Fruit fly (Drosophila melanogaster) whole organism, embryonic: ENCODE measurements around the gene CG33172.

Source experiments
- BEAF-32 ChIP-seq: fragments of 200-800 bp; sonication (Bioruptor generic); optimal IDR thresholded peaks from 3 replicates; lab custom pipeline; 2017; ENCODE audit warnings: missing biosample characterization, missing genetic modification characterization, mild to moderate bottlenecking, moderate library complexity, missing genetic modification reagents
- CG10274 ChIP-seq: fragments of 200-800 bp; sonication (Bioruptor generic); optimal IDR thresholded peaks from 3 replicates; lab custom pipeline; 2017; ENCODE audit warnings: missing biosample characterization, mild to moderate bottlenecking, missing genetic modification characterization
- CG1233 ChIP-seq: fragments of 200-800 bp; sonication (Bioruptor generic); optimal IDR thresholded peaks from 4 replicates; lab custom pipeline; 2018; ENCODE audit warnings: missing biosample characterization, mild to moderate bottlenecking, missing genetic modification characterization
- CG12659 ChIP-seq: fragments of 200-800 bp; sonication (Bioruptor generic); optimal IDR thresholded peaks from 3 replicates; lab custom pipeline; 2017; ENCODE audit warnings: mild to moderate bottlenecking, missing biosample characterization, missing genetic modification reagents, missing genetic modification characterization
- CG14441 ChIP-seq: fragments of 200-800 bp; sonication (Bioruptor generic); IDR thresholded peaks from 2 replicates; pipeline ENCODE4 v1.3.6; 2022; ENCODE audit warnings: missing biosample characterization, missing genetic modification characterization
- CG15696 ChIP-seq: fragments of 200-800 bp; sonication (Bioruptor generic); optimal IDR thresholded peaks from 2 replicates; lab custom pipeline; 2019; ENCODE audit warnings: missing biosample characterization, mild to moderate bottlenecking, missing genetic modification characterization, moderate library complexity
- CG1602 ChIP-seq: fragments of 200-800 bp; sonication (Bioruptor generic); optimal IDR thresholded peaks from 3 replicates; lab custom pipeline; 2016; ENCODE audit warnings: missing biosample characterization, missing genetic modification characterization
- CG17359 ChIP-seq: fragments of 200-800 bp; sonication (Bioruptor generic); optimal IDR thresholded peaks from 3 replicates; lab custom pipeline; 2018; ENCODE audit warnings: missing biosample characterization, mild to moderate bottlenecking, missing genetic modification characterization, moderate library complexity
- CG2116 ChIP-seq: fragments of 200-800 bp; sonication (Bioruptor generic); optimal IDR thresholded peaks from 3 replicates; lab custom pipeline; 2018; ENCODE audit warnings: missing biosample characterization, mild to moderate bottlenecking, missing genetic modification characterization
- CG2199 ChIP-seq: fragments of 200-800 bp; sonication (Bioruptor generic); IDR thresholded peaks from 3 replicates; pipeline ENCODE4 v1.3.6; 2022; ENCODE audit warnings: missing biosample characterization, missing genetic modification characterization
- CG2712 ChIP-seq: fragments of 200-800 bp; optimal IDR thresholded peaks from 3 replicates; lab custom pipeline; 2019; ENCODE audit warnings: missing biosample characterization, mild to moderate bottlenecking, missing genetic modification characterization, moderate library complexity
- CG2875 ChIP-seq: fragments of 200-800 bp; sonication (Bioruptor generic); optimal IDR thresholded peaks from 2 replicates; lab custom pipeline; 2017; ENCODE audit warnings: missing biosample characterization, mild to moderate bottlenecking, missing genetic modification characterization, missing genetic modification reagents
- CG32767 ChIP-seq: fragments of 200-800 bp; sonication (Bioruptor generic); IDR thresholded peaks from 2 replicates; pipeline ENCODE4 v1.3.6; 2022; ENCODE audit warnings: missing biosample characterization, missing genetic modification characterization
- CG3838 ChIP-seq: fragments of 200-800 bp; sonication (Bioruptor generic); optimal IDR thresholded peaks from 3 replicates; lab custom pipeline; 2016; ENCODE audit warnings: missing biosample characterization, missing genetic modification characterization
- CG6683 ChIP-seq: fragments of 200-800 bp; sonication (Bioruptor generic); optimal IDR thresholded peaks from 2 replicates; lab custom pipeline; 2017; ENCODE audit warnings: missing biosample characterization, mild to moderate bottlenecking, missing genetic modification characterization, missing genetic modification reagents
- CG7786 ChIP-seq: fragments of 200-800 bp; sonication (Bioruptor generic); optimal IDR thresholded peaks from 2 replicates; lab custom pipeline; 2016; ENCODE audit warnings: missing biosample characterization, missing genetic modification characterization
- CG7928 ChIP-seq: fragments of 200-800 bp; sonication (Bioruptor generic); optimal IDR thresholded peaks from 2 replicates; lab custom pipeline; 2017; ENCODE audit warnings: missing biosample characterization, mild to moderate bottlenecking, missing genetic modification characterization
- Dad ChIP-seq: fragments of 200-800 bp; sonication (Bioruptor generic); optimal IDR thresholded peaks from 3 replicates; lab custom pipeline; 2016; ENCODE audit warnings: missing biosample characterization, missing genetic modification characterization
- H15 ChIP-seq: fragments of 200-800 bp; sonication (Bioruptor generic); IDR thresholded peaks from 3 replicates; pipeline ENCODE4 v1.3.6; 2022; ENCODE audit warnings: missing biosample characterization, missing genetic modification characterization
- HLH54F ChIP-seq: fragments of 200-800 bp; sonication (Bioruptor generic); optimal IDR thresholded peaks from 3 replicates; lab custom pipeline; 2016; ENCODE audit warnings: missing biosample characterization, missing genetic modification characterization
- HmgZ ChIP-seq: fragments of 200-800 bp; sonication (Bioruptor generic); optimal IDR thresholded peaks from 2 replicates; lab custom pipeline; 2018; ENCODE audit warnings: missing biosample characterization, mild to moderate bottlenecking, missing genetic modification characterization
- Hr3 ChIP-seq: fragments of 200-800 bp; sonication (Bioruptor generic); optimal IDR thresholded peaks from 3 replicates; lab custom pipeline; 2016; ENCODE audit warnings: missing biosample characterization, missing genetic modification characterization
- Lhr ChIP-seq: fragments of 200-800 bp; sonication (Bioruptor generic); optimal IDR thresholded peaks from 3 replicates; lab custom pipeline; 2017; ENCODE audit warnings: mild to moderate bottlenecking, missing biosample characterization, missing genetic modification reagents, missing genetic modification characterization
- Lpt ChIP-seq: fragments of >200 bp; optimal IDR thresholded peaks from 2 replicates; lab custom pipeline; 2018; ENCODE audit warnings: missing biosample characterization, missing genetic modification characterization
- MESR4 ChIP-seq: fragments of 200-800 bp; sonication (Bioruptor generic); optimal IDR thresholded peaks from 2 replicates; lab custom pipeline; 2018; ENCODE audit warnings: missing biosample characterization, mild to moderate bottlenecking, missing genetic modification characterization, moderate library complexity
- Mes4 ChIP-seq: fragments of 200-800 bp; sonication (Bioruptor generic); optimal IDR thresholded peaks from 2 replicates; lab custom pipeline; 2016; ENCODE audit warnings: missing biosample characterization, missing genetic modification characterization
- Ptx1 ChIP-seq: fragments of 200-800 bp; sonication (Bioruptor generic); IDR thresholded peaks from 2 replicates; pipeline ENCODE4 v1.3.6; 2022; ENCODE audit warnings: missing biosample characterization, missing genetic modification characterization
- Rx ChIP-seq: fragments of 200-800 bp; sonication (Bioruptor generic); IDR thresholded peaks from 2 replicates; pipeline ENCODE4 v1.3.6; 2022; ENCODE audit warnings: missing biosample characterization, missing genetic modification characterization
- Ssrp ChIP-seq: fragments of 200-800 bp; sonication (Bioruptor generic); optimal IDR thresholded peaks from 2 replicates; lab custom pipeline; 2018; ENCODE audit warnings: missing biosample characterization, mild to moderate bottlenecking, missing genetic modification characterization, moderate library complexity
- TFAM ChIP-seq: fragments of 200-800 bp; sonication (Bioruptor generic); optimal IDR thresholded peaks from 2 replicates; lab custom pipeline; 2017; ENCODE audit warnings: missing biosample characterization, missing genetic modification characterization, inconsistent platforms
- Xbp1 ChIP-seq: fragments of 200-800 bp; sonication (Bioruptor generic); optimal IDR thresholded peaks from 3 replicates; lab custom pipeline; 2016; ENCODE audit warnings: missing biosample characterization, mild to moderate bottlenecking, missing genetic modification characterization
- btn ChIP-seq: fragments of 200-800 bp; sonication (Bioruptor generic); optimal IDR thresholded peaks from 2 replicates; lab custom pipeline; 2016; ENCODE audit warnings: missing biosample characterization, missing genetic modification characterization
- chinmo ChIP-seq: fragments of 200-800 bp; sonication (Bioruptor generic); IDR thresholded peaks from 4 replicates; pipeline ENCODE4 v1.3.6; 2022; ENCODE audit warnings: missing biosample characterization, missing genetic modification characterization; ENCODE audit not compliant: partially characterized antibody
- dati ChIP-seq: fragments of 200-800 bp; sonication (Bioruptor generic); IDR thresholded peaks from 2 replicates; pipeline ENCODE4 v1.3.6; 2022; ENCODE audit warnings: missing biosample characterization, missing genetic modification characterization
- ems ChIP-seq: fragments of 200-800 bp; sonication (Bioruptor generic); optimal IDR thresholded peaks from 3 replicates; lab custom pipeline; 2016; ENCODE audit warnings: missing biosample characterization, missing genetic modification characterization
- eve ChIP-seq, 2 experiments: fragments of >200 bp; optimal IDR thresholded peaks; 2 replicates each; lab custom pipeline; 2017; ENCODE audit warnings: missing biosample characterization in 2 of 2, missing genetic modification characterization in 2 of 2
- ewg ChIP-seq: fragments of 200-800 bp; sonication (Bioruptor generic); optimal IDR thresholded peaks from 3 replicates; lab custom pipeline; 2017; ENCODE audit warnings: mild to moderate bottlenecking, missing biosample characterization, missing genetic modification reagents, missing genetic modification characterization
- gcm2 ChIP-seq: fragments of 200-800 bp; sonication (Bioruptor generic); optimal IDR thresholded peaks from 2 replicates; lab custom pipeline; 2016; ENCODE audit warnings: missing biosample characterization, missing genetic modification characterization
- gt ChIP-seq: fragments of 200-800 bp; sonication (Bioruptor generic); IDR thresholded peaks from 2 replicates; pipeline ENCODE4 v1.3.6; 2022; ENCODE audit warnings: missing biosample characterization, missing genetic modification characterization
- ham ChIP-seq: fragments of 200-800 bp; sonication (Bioruptor generic); IDR thresholded peaks from 2 replicates; pipeline ENCODE4 v1.3.6; 2022; ENCODE audit warnings: missing biosample characterization, missing genetic modification characterization
- ind ChIP-seq: fragments of 200-800 bp; sonication (Bioruptor generic); optimal IDR thresholded peaks from 3 replicates; lab custom pipeline; 2016; ENCODE audit warnings: missing biosample characterization, missing genetic modification characterization
- kay ChIP-seq: fragments of 200-800 bp; sonication (Bioruptor generic); optimal IDR thresholded peaks from 2 replicates; lab custom pipeline; 2016; ENCODE audit warnings: missing biosample characterization, missing genetic modification characterization
- knrl ChIP-seq: fragments of 200-800 bp; sonication (Bioruptor generic); IDR thresholded peaks from 3 replicates; pipeline ENCODE4 v1.3.6; 2022; ENCODE audit warnings: missing biosample characterization, missing genetic modification characterization; ENCODE audit not compliant: partially characterized antibody
- oc ChIP-seq: fragments of 200-800 bp; sonication (Bioruptor generic); optimal IDR thresholded peaks from 2 replicates; lab custom pipeline; 2018; ENCODE audit warnings: missing biosample characterization, mild to moderate bottlenecking, missing genetic modification characterization, moderate library complexity
- pum ChIP-seq: fragments of 200-800 bp; sonication (Bioruptor generic); optimal IDR thresholded peaks from 2 replicates; lab custom pipeline; 2016; ENCODE audit warnings: missing biosample characterization, missing genetic modification characterization
- slbo ChIP-seq: fragments of 200-800 bp; sonication (Bioruptor generic); IDR thresholded peaks from 2 replicates; pipeline ENCODE4 v1.3.6; 2022; ENCODE audit warnings: missing biosample characterization, missing genetic modification characterization
- so ChIP-seq: fragments of 200-800 bp; sonication (Bioruptor generic); IDR thresholded peaks from 3 replicates; pipeline ENCODE4 v1.3.6; 2022; ENCODE audit warnings: missing biosample characterization, missing genetic modification characterization
- unpg ChIP-seq: fragments of 200-800 bp; sonication (Bioruptor generic); optimal IDR thresholded peaks from 3 replicates; lab custom pipeline; 2018; ENCODE audit warnings: missing biosample characterization, mild to moderate bottlenecking, missing genetic modification characterization, moderate library complexity
- vnd ChIP-seq: fragments of 200-800 bp; sonication (Bioruptor generic); IDR thresholded peaks from 3 replicates; pipeline ENCODE4 v1.3.6; 2022; ENCODE audit warnings: missing biosample characterization, missing genetic modification characterization; ENCODE audit not compliant: partially characterized antibody
- wdn ChIP-seq: fragments of 200-800 bp; sonication (Bioruptor generic); IDR thresholded peaks from 2 replicates; pipeline ENCODE4 v1.3.6; 2022; ENCODE audit warnings: missing biosample characterization, missing genetic modification characterization
- zen ChIP-seq: fragments of 200-800 bp; sonication (Bioruptor generic); optimal IDR thresholded peaks from 3 replicates; lab custom pipeline; 2018; ENCODE audit warnings: missing biosample characterization, mild to moderate bottlenecking, missing genetic modification characterization, moderate library complexity

Gene CG33172

DNA sequence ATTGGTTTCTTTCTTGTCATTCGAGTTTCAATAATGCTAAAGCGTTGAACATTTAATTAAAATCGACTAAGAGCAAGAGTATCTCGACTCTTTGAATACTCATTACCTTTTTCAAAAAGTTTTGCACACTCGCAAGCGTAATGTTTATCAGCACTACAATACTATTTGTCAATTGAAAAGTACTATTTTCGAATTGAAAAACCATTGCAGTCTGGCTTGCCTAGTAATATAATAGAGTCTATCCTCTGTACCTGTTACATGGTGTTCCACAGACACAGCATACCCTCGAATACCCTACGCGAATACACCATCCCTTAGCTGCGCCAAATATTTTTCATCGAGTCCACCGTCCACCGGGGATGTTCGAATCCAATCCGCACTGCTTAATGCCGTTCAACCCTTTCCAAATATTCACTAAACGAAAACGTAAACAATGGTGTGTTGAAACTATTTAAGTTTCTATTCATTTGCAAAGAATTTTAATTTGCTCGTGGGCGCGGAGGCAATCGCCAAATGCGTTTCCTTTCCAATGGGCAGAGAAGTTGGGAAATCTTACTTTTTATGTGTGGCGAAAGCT, 49.2 kb downstream of the CG33172 start (continued):
- TF ChIP-seq CG3838 (GFP tag; lab: Kevin White, UChicago), result no peak
- no peak for TF ChIP-seq ems (GFP tag; lab: Kevin White, UChicago)
- no peak for TF ChIP-seq ewg (GFP tag; lab: Kevin White, UChicago)
- TF ChIP-seq gt (GFP tag; lab: Robert Waterston, UW), result no peak
- TF ChIP-seq CG6683 (GFP tag; lab: Kevin White, UChicago), result no peak
- no peak for TF ChIP-seq chinmo (GFP tag; lab: Robert Waterston, UW)
- no peak for TF ChIP-seq knrl
- peak; percentile 11 for TF ChIP-seq CG7786 (GFP tag; lab: Kevin White, UChicago)
- TF ChIP-seq kay, result no peak
- TF ChIP-seq HLH54F (GFP tag; lab: Kevin White, UChicago), result peak; percentile 1
- peak; percentile 50; the same call in 1 of the 2 replicates for TF ChIP-seq slbo (GFP tag; lab: Robert Waterston, UW)
- no peak for TF ChIP-seq H15 (GFP tag; lab: Robert Waterston, UW)
- TF ChIP-seq Hr3 (GFP tag; lab: Kevin White, UChicago), result no peak
- peak; percentile 24 for TF ChIP-seq CG15696 (tag; lab: Kevin White, UChicago)
- no peak for TF ChIP-seq CG2116
- no peak for TF ChIP-seq Lpt
- peak; percentile 43 for TF ChIP-seq Xbp1 (GFP tag; lab: Kevin White, UChicago)
- TF ChIP-seq CG7928, result no peak
- no peak for TF ChIP-seq CG2875
- TF ChIP-seq zen, result no peak
- peak; percentile 55; the same call in 1 of the 3 replicates for TF ChIP-seq CG2199 (GFP tag; lab: Robert Waterston, UW)
- TF ChIP-seq ham (GFP tag; lab: Robert Waterston, UW), result no peak
- peak; percentile 11 for TF ChIP-seq pum (GFP tag; lab: Kevin White, UChicago)
- no peak for TF ChIP-seq TFAM (GFP tag; lab: Kevin White, UChicago)
- 0 out of 3 replicates have a peak, but pooled peaks have one; percentile 7 for TF ChIP-seq so (GFP tag; lab: Robert Waterston, UW)
- peak; percentile 42 for TF ChIP-seq Ptx1 (GFP tag; lab: Robert Waterston, UW)
- no peak for TF ChIP-seq unpg (GFP tag; lab: Kevin White, UChicago)
- TF ChIP-seq oc (tag; lab: Kevin White, UChicago), result no peak
- TF ChIP-seq gcm2 (GFP tag; lab: Kevin White, UChicago), result no peak
- TF ChIP-seq CG10274 (GFP tag; lab: Kevin White, UChicago), result no peak
- peak; percentile 1 for TF ChIP-seq Ssrp (tag; lab: Kevin White, UChicago)
- 0 out of 2 replicates have a peak, but pooled peaks have one; percentile 6 for TF ChIP-seq CG14441 (GFP tag; lab: Robert Waterston, UW)
- no peak for TF ChIP-seq btn
- no peak for TF ChIP-seq Mes4 (GFP tag; lab: Kevin White, UChicago)
- peak; percentile 16 for TF ChIP-seq HmgZ (tag; lab: Kevin White, UChicago)
- peak; percentile 43 for TF ChIP-seq CG17359 (tag; lab: Kevin White, UChicago)
- peak; percentile 14 for TF ChIP-seq CG1233 (GFP tag; lab: Kevin White, UChicago)
- TF ChIP-seq CG32767 (GFP tag; lab: Robert Waterston, UW), result no peak
- no peak for TF ChIP-seq vnd (GFP tag; lab: Robert Waterston, UW)
- peak in 1 of 2 experiments; percentile 36 for TF ChIP-seq eve (GFP tag; optimal IDR thresholded peaks at IDR 0.05; lab: Kevin White, UChicago)
- peak; percentile 18 for TF ChIP-seq CG12659 (GFP tag; lab: Kevin White, UChicago)
- no peak for TF ChIP-seq BEAF-32 (GFP tag; lab: Kevin White, UChicago)
- no peak for TF ChIP-seq MESR4 (GFP tag; lab: Kevin White, UChicago)
- TF ChIP-seq CG1602, result no peak
- TF ChIP-seq CG2712, result peak; percentile 57
- TF ChIP-seq dati (GFP tag; lab: Robert Waterston, UW), result no peak
- TF ChIP-seq wdn, result no peak
- TF ChIP-seq ind (GFP tag; lab: Kevin White, UChicago), result peak; percentile 29
- no peak for TF ChIP-seq Rx (GFP tag; lab: Robert Waterston, UW)
- TF ChIP-seq Lhr (GFP tag; lab: Kevin White, UChicago), result no peak
- no peak for TF ChIP-seq Dad (GFP tag; lab: Kevin White, UChicago)
